Fruit fly (Drosophila melanogaster): ENCODE results near the gene CG13933.
A peak's percentile ranks its signal among the peaks of the same experiment; 100 is the strongest.

The CG13933 gene

DNA sequence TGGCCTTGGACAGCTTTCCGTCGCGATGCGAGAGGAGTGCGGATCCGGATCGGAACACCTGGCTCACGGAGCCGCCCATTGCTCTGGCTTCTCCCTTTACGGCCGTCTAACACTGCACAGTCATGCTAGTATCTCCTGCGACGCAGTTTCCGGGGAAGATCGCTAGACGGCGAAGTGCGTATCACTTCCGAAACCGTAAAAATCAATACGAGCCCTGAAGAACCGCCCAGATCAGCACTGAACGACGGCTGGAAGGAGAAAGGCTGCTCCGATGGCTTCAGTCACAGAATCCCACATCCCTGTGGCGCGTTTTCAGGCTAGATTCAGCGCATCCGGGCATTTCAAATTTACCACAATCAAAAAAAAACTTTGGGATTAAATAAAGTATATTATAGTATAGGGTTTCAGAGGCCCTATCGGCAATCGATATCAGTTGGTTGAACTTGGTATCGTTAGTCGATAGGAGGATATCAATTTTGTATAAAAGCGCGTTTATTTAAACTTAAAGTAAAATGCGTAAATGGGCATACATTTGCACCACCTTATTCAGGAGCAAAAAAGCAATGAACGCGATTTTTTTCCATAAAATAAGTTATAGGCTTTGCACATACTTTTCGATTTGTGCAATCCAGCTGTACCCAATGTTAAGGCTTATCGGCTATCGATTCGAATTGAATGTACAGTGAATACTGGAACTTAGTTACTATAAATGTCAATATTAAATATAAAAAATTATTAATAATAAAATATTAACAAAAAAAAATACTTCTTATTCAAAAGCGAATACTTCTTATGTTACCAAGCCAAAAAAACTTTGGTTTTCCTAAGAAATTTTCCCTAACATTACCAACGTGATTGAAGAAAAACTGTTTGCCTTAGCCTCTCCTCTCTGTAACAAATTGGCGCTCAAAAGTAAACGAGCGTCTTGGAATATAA lies at the start of gene CG13933, which contains the start of gene PolD2 (continued):
- TF ChIP-seq Jarid2 (GFP tag; optimal IDR thresholded peaks at IDR 0.05) (no peak), CG32767 (GFP tag; IDR thresholded peaks at IDR 0.05) (peak; percentile 99), wor (GFP tag; IDR thresholded peaks at IDR 0.05) (peak; percentile 98), Ptx1 (GFP tag; IDR thresholded peaks at IDR 0.05) (peak; percentile 99), pfk (GFP tag; optimal IDR thresholded peaks at IDR 0.05) (no peak), CG4617 (GFP tag; optimal IDR thresholded peaks at IDR 0.05; ENCODE audit: borderline replicate concordance) (peak; percentile 91), CG14441 (GFP tag; IDR thresholded peaks at IDR 0.05) (peak; percentile 99), HLHmδ (GFP tag; optimal IDR thresholded peaks at IDR 0.05) (no peak), CG14965 (GFP tag; optimal IDR thresholded peaks at IDR 0.05; ENCODE audit: borderline replicate concordance) (no peak), pb (GFP tag; optimal IDR thresholded peaks at IDR 0.05) (no peak), dmrt99B (tag; optimal IDR thresholded peaks at IDR 0.05) (no peak), mld (GFP tag; IDR thresholded peaks at IDR 0.05; ENCODE audit: partially characterized antibody) (peak; percentile 67; the same call in 2 of the 3 replicates), CG9727 (GFP tag; optimal IDR thresholded peaks at IDR 0.05) (peak; percentile 98), CG33213 (GFP tag; optimal IDR thresholded peaks at IDR 0.05) (no peak), CG3163 (GFP tag; optimal IDR thresholded peaks at IDR 0.05) (peak; percentile 50), ttk (GFP tag; IDR thresholded peaks at IDR 0.05) (peak; percentile 97), tna (GFP tag; IDR thresholded peaks at IDR 0.05; ENCODE audit: partially characterized antibody) (peak; percentile 90), gt (GFP tag; IDR thresholded peaks at IDR 0.05) (peak; percentile 87), CG12942 (GFP tag; optimal IDR thresholded peaks at IDR 0.05) (peak; percentile 96), Opbp (GFP tag; IDR thresholded peaks at IDR 0.05; ENCODE audit: partially characterized antibody) (peak; percentile 43), onecut (GFP tag; IDR thresholded peaks at IDR 0.05) (peak; percentile 91), odd (GFP tag; optimal IDR thresholded peaks at IDR 0.05) (no peak), maf-S (GFP tag; optimal IDR thresholded peaks at IDR 0.05) (peak; percentile 55), CG12071 (GFP tag; optimal IDR thresholded peaks at IDR 0.05) (no peak), CG11456 (GFP tag; IDR thresholded peaks at IDR 0.05) (peak; percentile 85), CG8924 (tag; optimal IDR thresholded peaks at IDR 0.05) (peak; percentile 99), Ssrp (tag; optimal IDR thresholded peaks at IDR 0.05) (peak; percentile 98), bab2 (GFP tag; optimal IDR thresholded peaks at IDR 0.05) (peak; percentile 91), kay (GFP tag; optimal IDR thresholded peaks at IDR 0.05) (peak; percentile 93), sens-2 (GFP tag; IDR thresholded peaks at IDR 0.05) (peak; percentile 99), CG6791 (GFP tag; IDR thresholded peaks at IDR 0.05; ENCODE audit: partially characterized antibody) (peak; percentile 83), lola (GFP tag; optimal IDR thresholded peaks at IDR 0.05) (peak in 1 of 3 experiments; percentile 98), tll (GFP tag; optimal IDR thresholded peaks at IDR 0.05) (no peak), Elba2 (GFP tag; optimal IDR thresholded peaks at IDR 0.05) (peak; percentile 60), caup (GFP tag; optimal IDR thresholded peaks at IDR 0.05; ENCODE audit: severe bottlenecking) (peak; percentile 95), unpg (GFP tag; optimal IDR thresholded peaks at IDR 0.05) (peak; percentile 98), HLH54F (GFP tag; optimal IDR thresholded peaks at IDR 0.05) (peak; percentile 76), CG8388 (GFP tag; optimal IDR thresholded peaks at IDR 0.05) (peak; percentile 96), al (GFP tag; IDR thresholded peaks at IDR 0.05) (peak; percentile 94), CG13296 (GFP tag; optimal IDR thresholded peaks at IDR 0.05) (no peak), ranshi (GFP tag; IDR thresholded peaks at IDR 0.05) (peak; percentile 95), sqz (GFP tag; optimal IDR thresholded peaks at IDR 0.05) (no peak), CG13894 (tag; optimal IDR thresholded peaks at IDR 0.05) (no peak), CG10267 (tag; optimal IDR thresholded peaks at IDR 0.05) (peak; percentile 96), CG5180 (GFP tag; optimal IDR thresholded peaks at IDR 0.05) (no peak), stc (GFP tag; IDR thresholded peaks at IDR 0.05) (peak; percentile 99), ac (GFP tag; optimal IDR thresholded peaks at IDR 0.05) (peak; percentile 95)
